Fruit fly (Drosophila melanogaster): ENCODE data around the gene CG13949.

DNA sequence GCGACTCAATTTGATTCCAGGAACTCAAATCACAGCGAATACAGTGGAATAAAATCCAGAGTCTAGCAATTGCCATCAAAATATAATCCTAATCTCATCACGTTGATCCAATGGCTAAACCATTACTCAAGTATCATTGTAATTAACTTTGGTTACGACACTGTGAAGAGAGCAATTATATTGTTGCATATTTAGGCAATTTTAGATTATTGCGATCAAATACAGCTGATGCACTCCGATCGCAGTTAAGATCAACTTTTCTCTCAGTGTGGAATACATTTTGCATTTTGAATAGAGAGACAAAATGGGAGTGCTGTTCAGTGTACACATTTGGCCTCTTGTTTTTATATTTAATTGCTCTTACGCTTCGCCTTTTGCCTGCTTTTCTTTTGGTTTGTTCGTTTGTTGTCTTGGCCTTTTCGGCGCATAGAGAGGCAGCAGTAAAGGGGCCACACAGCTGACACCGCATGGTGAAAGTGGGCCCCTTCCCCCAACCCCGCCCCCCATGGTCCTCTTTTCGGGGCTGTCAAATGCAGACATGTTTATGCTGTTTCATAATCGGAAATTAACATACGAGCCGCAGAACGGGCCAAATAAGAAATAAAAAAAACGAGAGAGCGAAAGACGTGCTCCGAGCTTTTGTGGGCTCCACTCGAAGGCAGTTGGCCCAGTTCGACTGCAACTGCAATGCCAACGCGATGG, 8.8 kb upstream of the CG13949 start:
- TF ChIP-seq Myc (optimal IDR thresholded peaks at IDR 0.05) (no peak), psq (optimal IDR thresholded peaks at IDR 0.05) (no peak), Sin3A (optimal IDR thresholded peaks at IDR 0.05) (no peak), ttk (optimal IDR thresholded peaks at IDR 0.05) (no peak)

Measured in Kc167 (cell line).